Fruit fly (Drosophila melanogaster) whole organism, embryonic: ENCODE results near the gene CG13012.

Experiments
- B-H2 ChIP-seq: fragments of 200-800 bp; sonication (Bioruptor generic); optimal IDR thresholded peaks from 2 replicates; lab custom pipeline; 2018; ENCODE audit warnings: missing biosample characterization, mild to moderate bottlenecking, missing genetic modification characterization
- Blimp-1 ChIP-seq: fragments of 200-800 bp; sonication (Bioruptor generic); optimal IDR thresholded peaks from 3 replicates; lab custom pipeline; 2018; ENCODE audit warnings: missing biosample characterization, missing genetic modification characterization, mild to moderate bottlenecking, moderate library complexity, missing genetic modification reagents
- CG10267 ChIP-seq: fragments of 200-800 bp; sonication (Bioruptor generic); optimal IDR thresholded peaks from 2 replicates; lab custom pipeline; 2018; ENCODE audit warnings: missing biosample characterization, mild to moderate bottlenecking, missing genetic modification characterization, moderate library complexity
- CG11504 ChIP-seq: fragments of 200-800 bp; sonication (Bioruptor generic); optimal IDR thresholded peaks from 3 replicates; lab custom pipeline; 2019; ENCODE audit warnings: missing biosample characterization, mild to moderate bottlenecking, missing genetic modification characterization, moderate library complexity
- CG12104 ChIP-seq: fragments of 200-800 bp; sonication (Bioruptor generic); optimal IDR thresholded peaks from 3 replicates; lab custom pipeline; 2016; ENCODE audit warnings: missing biosample characterization, missing genetic modification characterization
- CG14860 ChIP-seq: fragments of 200-800 bp; sonication (Bioruptor generic); IDR thresholded peaks from 3 replicates; pipeline ENCODE4 v1.3.6; 2022; ENCODE audit warnings: missing biosample characterization, missing genetic modification characterization; ENCODE audit not compliant: partially characterized antibody
- CG15269 ChIP-seq: fragments of 200-800 bp; sonication (Bioruptor generic); optimal IDR thresholded peaks from 2 replicates; lab custom pipeline; 2018; ENCODE audit warnings: missing biosample characterization, mild to moderate bottlenecking, missing genetic modification characterization, moderate library complexity
- CG15696 ChIP-seq: fragments of 200-800 bp; sonication (Bioruptor generic); optimal IDR thresholded peaks from 2 replicates; lab custom pipeline; 2019; ENCODE audit warnings: missing biosample characterization, mild to moderate bottlenecking, missing genetic modification characterization, moderate library complexity
- CG16779 ChIP-seq: fragments of 200-800 bp; sonication (Bioruptor generic); IDR thresholded peaks from 2 replicates; pipeline ENCODE4 v1.3.6; 2022; ENCODE audit warnings: missing biosample characterization, missing genetic modification characterization
- CG18262 ChIP-seq: fragments of 200-800 bp; optimal IDR thresholded peaks from 3 replicates; lab custom pipeline; 2019; ENCODE audit warnings: missing biosample characterization, mild to moderate bottlenecking, missing genetic modification characterization, moderate library complexity
- CG2678 ChIP-seq: fragments of 200-800 bp; sonication (Bioruptor generic); optimal IDR thresholded peaks from 3 replicates; lab custom pipeline; 2019; ENCODE audit warnings: missing biosample characterization, mild to moderate bottlenecking, missing genetic modification characterization, moderate library complexity
- CG6175 ChIP-seq: fragments of 200-800 bp; sonication (Bioruptor generic); IDR thresholded peaks from 3 replicates; pipeline ENCODE4 v1.3.6; 2022; ENCODE audit warnings: missing biosample characterization, missing genetic modification characterization
- CG6689 ChIP-seq: fragments of 200-800 bp; sonication (Bioruptor generic); IDR thresholded peaks from 2 replicates; pipeline ENCODE4 v1.3.6; 2022; ENCODE audit warnings: missing biosample characterization, missing genetic modification characterization
- CG6813 ChIP-seq: fragments of 200-800 bp; sonication (Bioruptor generic); optimal IDR thresholded peaks from 2 replicates; lab custom pipeline; 2017; ENCODE audit warnings: missing biosample characterization, missing genetic modification characterization, mild to moderate bottlenecking, moderate library complexity, missing genetic modification reagents
- CG9727 ChIP-seq: fragments of 200-800 bp; sonication (Bioruptor generic); optimal IDR thresholded peaks from 3 replicates; lab custom pipeline; 2017; ENCODE audit warnings: missing biosample characterization, mild to moderate bottlenecking, missing genetic modification characterization
- Chrac-16 ChIP-seq: fragments of 200-800 bp; sonication (Bioruptor generic); optimal IDR thresholded peaks from 3 replicates; lab custom pipeline; 2016; ENCODE audit warnings: missing biosample characterization, missing genetic modification characterization
- D19B ChIP-seq: fragments of 200-800 bp; sonication (Bioruptor generic); optimal IDR thresholded peaks from 2 replicates; lab custom pipeline; 2017; ENCODE audit warnings: missing biosample characterization, mild to moderate bottlenecking, missing genetic modification characterization
- Dll ChIP-seq: fragments of 200-800 bp; sonication (Bioruptor generic); IDR thresholded peaks from 4 replicates; pipeline ENCODE4 v1.3.6; 2022; ENCODE audit warnings: missing biosample characterization, missing genetic modification characterization; ENCODE audit not compliant: partially characterized antibody
- Eip74EF ChIP-seq, 2 experiments: fragments of 200-800 bp in 1 of 2; fragments of >200 bp in 1 of 2; sonication (Bioruptor generic) in 1 of 2; optimal IDR thresholded peaks; 2 replicates each; lab custom pipeline; 2017 to 2019; ENCODE audit warnings: missing biosample characterization in 2 of 2, missing genetic modification characterization in 2 of 2, mild to moderate bottlenecking in 1 of 2, moderate library complexity in 1 of 2
- Elba2 ChIP-seq: fragments of 200-800 bp; sonication (Bioruptor generic); optimal IDR thresholded peaks from 3 replicates; lab custom pipeline; 2016; ENCODE audit warnings: missing biosample characterization, missing genetic modification characterization
- Gug ChIP-seq: fragments of 200-800 bp; sonication (Bioruptor generic); IDR thresholded peaks from 4 replicates; pipeline ENCODE4 v1.3.6; 2022; ENCODE audit warnings: missing biosample characterization, missing genetic modification characterization
- HLH3B ChIP-seq: fragments of 200-800 bp; sonication (Bioruptor generic); IDR thresholded peaks from 2 replicates; pipeline ENCODE4 v1.3.6; 2022; ENCODE audit warnings: missing biosample characterization, missing genetic modification characterization
- Hand ChIP-seq: fragments of 200-800 bp; sonication (Bioruptor generic); optimal IDR thresholded peaks from 2 replicates; lab custom pipeline; 2017; ENCODE audit warnings: mild to moderate bottlenecking, missing biosample characterization, missing genetic modification reagents, missing genetic modification characterization
- Hr39 ChIP-seq: fragments of >200 bp; optimal IDR thresholded peaks from 2 replicates; lab custom pipeline; 2017
- Hr78 ChIP-seq, 2 experiments: fragments of 200-800 bp in 1 of 2; fragments of >200 bp in 1 of 2; sonication (Bioruptor generic) in 1 of 2; optimal IDR thresholded peaks; 2 replicates each; lab custom pipeline; 2017 to 2019; ENCODE audit warnings: missing biosample characterization in 2 of 2, missing genetic modification characterization in 2 of 2, mild to moderate bottlenecking in 1 of 2, moderate library complexity in 1 of 2
- Med ChIP-seq: fragments of 200-800 bp; sonication (Bioruptor generic); peaks from one replicate; lab custom pipeline; 2016; ENCODE audit warnings: missing biosample characterization, missing genetic modification characterization, mild to moderate bottlenecking, inconsistent platforms, moderate library complexity
- NC2β ChIP-seq: fragments of 200-800 bp; sonication (Bioruptor generic); optimal IDR thresholded peaks from 2 replicates; lab custom pipeline; 2016; ENCODE audit warnings: missing biosample characterization, missing genetic modification characterization
- Neu2 ChIP-seq: fragments of 200-800 bp; sonication (Bioruptor generic); optimal IDR thresholded peaks from 3 replicates; lab custom pipeline; 2016; ENCODE audit warnings: missing biosample characterization, missing genetic modification characterization, borderline replicate concordance
- Ravus ChIP-seq: fragments of 200-800 bp; sonication (Bioruptor generic); IDR thresholded peaks from 2 replicates; pipeline ENCODE4 v1.3.6; 2022; ENCODE audit warnings: missing biosample characterization, missing genetic modification characterization
- Rx ChIP-seq: fragments of 200-800 bp; sonication (Bioruptor generic); IDR thresholded peaks from 2 replicates; pipeline ENCODE4 v1.3.6; 2022; ENCODE audit warnings: missing biosample characterization, missing genetic modification characterization
- Sin3A ChIP-seq: fragments of >200 bp; optimal IDR thresholded peaks from 2 replicates; lab custom pipeline; 2018
- Vsx1 ChIP-seq: fragments of 200-800 bp; sonication (Bioruptor generic); optimal IDR thresholded peaks from 2 replicates; lab custom pipeline; 2017; ENCODE audit warnings: missing biosample characterization, mild to moderate bottlenecking, missing genetic modification characterization, missing genetic modification reagents
- Xrp1 ChIP-seq: fragments of 200-800 bp; sonication (Bioruptor generic); IDR thresholded peaks from 2 replicates; pipeline ENCODE4 v1.3.6; 2022; ENCODE audit warnings: missing biosample characterization, missing genetic modification characterization
- bab2 ChIP-seq: fragments of 200-800 bp; sonication (Bioruptor generic); optimal IDR thresholded peaks from 2 replicates; lab custom pipeline; 2016; ENCODE audit warnings: missing biosample characterization, missing genetic modification characterization
- dimm ChIP-seq: fragments of 200-800 bp; sonication (Bioruptor generic); IDR thresholded peaks from 2 replicates; pipeline ENCODE4 v1.3.6; 2022; ENCODE audit warnings: missing biosample characterization, missing genetic modification characterization
- dysf ChIP-seq: fragments of 200-800 bp; sonication (Bioruptor generic); IDR thresholded peaks from 3 replicates; pipeline ENCODE4 v1.3.6; 2022; ENCODE audit warnings: missing biosample characterization, missing genetic modification characterization
- eyg ChIP-seq: fragments of 200-800 bp; sonication (Bioruptor generic); optimal IDR thresholded peaks from 3 replicates; lab custom pipeline; 2016; ENCODE audit warnings: missing biosample characterization, missing genetic modification characterization
- fd96Cb ChIP-seq: fragments of 200-800 bp; sonication (Bioruptor generic); optimal IDR thresholded peaks from 2 replicates; lab custom pipeline; 2018; ENCODE audit warnings: missing biosample characterization, mild to moderate bottlenecking, missing genetic modification characterization, moderate library complexity
- fu2 ChIP-seq: fragments of 200-800 bp; sonication (Bioruptor generic); optimal IDR thresholded peaks from 2 replicates; lab custom pipeline; 2016; ENCODE audit warnings: missing biosample characterization, missing genetic modification characterization
- ham ChIP-seq: fragments of 200-800 bp; sonication (Bioruptor generic); IDR thresholded peaks from 2 replicates; pipeline ENCODE4 v1.3.6; 2022; ENCODE audit warnings: missing biosample characterization, missing genetic modification characterization
- hkb ChIP-seq, 2 experiments: fragments of 200-800 bp in 1 of 2; fragments of >200 bp in 1 of 2; sonication (Bioruptor generic) in 1 of 2; IDR thresholded peaks in 1 of 2; optimal IDR thresholded peaks in 1 of 2; 2 replicates each; pipeline versions ENCODE4 v1.3.6 to Lab custom; 2017 to 2022; ENCODE audit warnings: missing biosample characterization in 1 of 2, missing genetic modification characterization in 1 of 2
- maf-S ChIP-seq: fragments of 200-800 bp; sonication (Bioruptor generic); optimal IDR thresholded peaks from 2 replicates; lab custom pipeline; 2016; ENCODE audit warnings: missing biosample characterization, missing genetic modification characterization
- odd ChIP-seq: fragments of 200-800 bp; sonication (Bioruptor generic); optimal IDR thresholded peaks from 2 replicates; lab custom pipeline; 2017; ENCODE audit warnings: missing biosample characterization, mild to moderate bottlenecking, missing genetic modification characterization
- onecut ChIP-seq: fragments of 200-800 bp; sonication (Bioruptor generic); IDR thresholded peaks from 2 replicates; pipeline ENCODE4 v1.3.6; 2022; ENCODE audit warnings: missing biosample characterization, missing genetic modification characterization
- pb ChIP-seq: fragments of 200-800 bp; sonication (Bioruptor generic); optimal IDR thresholded peaks from 3 replicates; lab custom pipeline; 2016; ENCODE audit warnings: missing biosample characterization, missing genetic modification characterization
- slbo ChIP-seq: fragments of 200-800 bp; sonication (Bioruptor generic); IDR thresholded peaks from 2 replicates; pipeline ENCODE4 v1.3.6; 2022; ENCODE audit warnings: missing biosample characterization, missing genetic modification characterization
- sob ChIP-seq: fragments of 200-800 bp; sonication (Bioruptor generic); IDR thresholded peaks from 2 replicates; pipeline ENCODE4 v1.3.6; 2022; ENCODE audit warnings: missing biosample characterization, missing genetic modification characterization
- trem ChIP-seq: fragments of 200-800 bp; optimal IDR thresholded peaks from 3 replicates; lab custom pipeline; 2019; ENCODE audit warnings: missing biosample characterization, mild to moderate bottlenecking, missing genetic modification characterization, moderate library complexity

The CG13012 gene

DNA sequence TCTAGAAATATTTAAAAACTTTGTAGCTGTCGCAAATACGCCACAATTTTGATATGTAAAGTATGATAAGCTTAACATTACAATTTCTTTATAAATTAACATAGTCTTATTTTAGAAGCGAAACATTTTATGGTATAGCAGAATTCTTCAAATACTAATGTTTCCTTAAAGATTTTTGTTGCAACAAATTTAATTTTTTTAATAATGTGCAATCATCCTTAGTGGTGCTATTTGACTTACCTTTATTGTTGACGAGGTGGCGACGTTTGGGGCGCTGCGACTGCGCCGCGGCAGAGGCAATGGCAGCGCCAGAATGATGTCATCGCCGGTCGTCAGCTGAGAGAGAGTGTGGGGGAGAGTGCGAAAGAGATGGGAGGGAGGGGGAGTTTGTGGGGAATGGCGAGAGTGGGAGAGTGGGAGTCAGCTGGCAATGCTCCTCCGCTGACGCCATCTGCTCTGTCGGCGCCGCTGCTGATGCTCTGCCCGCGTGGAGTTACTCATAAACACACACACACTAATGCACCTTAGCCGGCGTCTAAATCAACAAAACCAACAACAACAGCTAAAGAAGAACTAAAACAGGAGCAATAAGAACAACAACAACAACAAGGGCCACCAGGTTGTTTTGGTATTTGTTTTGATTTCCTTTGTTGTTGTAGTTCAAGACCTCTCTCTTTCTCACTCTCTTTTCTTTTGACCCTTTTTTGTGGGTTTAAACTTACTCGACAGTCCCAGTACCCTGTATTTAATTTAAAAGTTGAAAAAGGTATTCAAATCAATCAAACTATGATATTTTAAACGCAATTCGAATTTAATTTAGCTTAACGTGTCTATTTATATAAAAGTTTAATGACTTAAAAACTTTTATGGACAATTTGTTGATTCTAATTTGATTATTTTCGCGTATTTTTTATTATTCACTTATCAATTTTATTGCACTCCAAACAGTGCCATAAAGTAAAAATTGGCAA, 46.9 kb upstream of the CG13012 start (continued):
- peak; percentile 78 for TF ChIP-seq CG9727 (GFP tag; lab: Kevin White, UChicago)
- TF ChIP-seq Med (GFP tag; lab: Kevin White, UChicago) = peak; percentile 77
- peak; percentile 74 for TF ChIP-seq Xrp1 (GFP tag; lab: Robert Waterston, UW)
- TF ChIP-seq Gug (GFP tag; lab: Robert Waterston, UW) = peak; percentile 12; the same call in 1 of the 4 replicates
- peak; percentile 54 for TF ChIP-seq HLH3B (GFP tag; lab: Robert Waterston, UW)
- TF ChIP-seq CG16779 (GFP tag; lab: Robert Waterston, UW) = no peak
- TF ChIP-seq dysf (GFP tag; lab: Robert Waterston, UW) = peak; percentile 81
- peak; percentile 51 for TF ChIP-seq Vsx1 (GFP tag; lab: Kevin White, UChicago)
- no peak for TF ChIP-seq eyg (GFP tag; lab: Kevin White, UChicago)
- TF ChIP-seq CG14860 = no peak
- peak; percentile 76 for TF ChIP-seq CG2678 (tag; lab: Kevin White, UChicago)
- no peak for TF ChIP-seq Hr39 (lab: Kevin White, UChicago)
- peak; percentile 51; the same call in 1 of the 2 replicates for TF ChIP-seq Rx (GFP tag; lab: Robert Waterston, UW)
- peak; percentile 70 for TF ChIP-seq onecut (GFP tag; lab: Robert Waterston, UW)
- peak in 1 of 2 experiments; percentile 49 for TF ChIP-seq Eip74EF (GFP tag; optimal IDR thresholded peaks at IDR 0.05; lab: Kevin White, UChicago)
- peak; percentile 86 for TF ChIP-seq CG11504 (tag; lab: Kevin White, UChicago)
- peak; percentile 84 for TF ChIP-seq CG15269
- peak; percentile 20 for TF ChIP-seq CG6813
- TF ChIP-seq fd96Cb (tag; lab: Kevin White, UChicago) = peak; percentile 61
- TF ChIP-seq CG15696 (tag; lab: Kevin White, UChicago) = no peak
- peak; percentile 52 for TF ChIP-seq Blimp-1 (GFP tag; lab: Kevin White, UChicago)
- peak; percentile 73 for TF ChIP-seq slbo (GFP tag; lab: Robert Waterston, UW)
- peak; percentile 37 for TF ChIP-seq CG12104 (GFP tag; lab: Kevin White, UChicago)
- TF ChIP-seq CG6175 (GFP tag; lab: Robert Waterston, UW) = no peak
- TF ChIP-seq Hand = peak; percentile 56
- TF ChIP-seq bab2 (GFP tag; lab: Kevin White, UChicago) = no peak
- TF ChIP-seq hkb (optimal IDR thresholded peaks at IDR 0.05; lab: Kevin White, UChicago) = no peak
- peak; percentile 83 for TF ChIP-seq hkb (GFP tag; IDR thresholded peaks at IDR 0.05; lab: Robert Waterston, UW)
- TF ChIP-seq CG6689 = peak; percentile 76
- peak; percentile 49 for TF ChIP-seq Chrac-16 (GFP tag; lab: Kevin White, UChicago)
- TF ChIP-seq maf-S (GFP tag; lab: Kevin White, UChicago) = peak; percentile 46
- TF ChIP-seq ham (GFP tag; lab: Robert Waterston, UW) = no peak
- TF ChIP-seq Elba2 = no peak
- TF ChIP-seq pb (GFP tag; lab: Kevin White, UChicago) = no peak
- TF ChIP-seq trem (tag; lab: Kevin White, UChicago) = peak; percentile 13
- TF ChIP-seq Neu2 = no peak
- TF ChIP-seq fu2 (GFP tag; lab: Kevin White, UChicago) = peak; percentile 3
- TF ChIP-seq D19B (GFP tag; lab: Kevin White, UChicago) = peak; percentile 72
- TF ChIP-seq Ravus = peak; percentile 15; the same call in 1 of the 2 replicates
- TF ChIP-seq B-H2 (GFP tag; lab: Kevin White, UChicago) = no peak
- peak; percentile 73 for TF ChIP-seq CG18262 (tag; lab: Kevin White, UChicago)
- no peak for TF ChIP-seq Sin3A (lab: Kevin White, UChicago)
- TF ChIP-seq NC2β (GFP tag; lab: Kevin White, UChicago) = peak; percentile 21
- 0 out of 2 replicates have a peak, but pooled peaks have one; percentile 22 for TF ChIP-seq dimm (GFP tag; lab: Robert Waterston, UW)
- peak in 1 of 2 experiments; percentile 49 for TF ChIP-seq Hr78 (GFP tag; optimal IDR thresholded peaks at IDR 0.05; lab: Kevin White, UChicago)
- TF ChIP-seq odd = peak; percentile 44
- no peak for TF ChIP-seq Dll (GFP tag; lab: Robert Waterston, UW)
- peak; percentile 56; the same call in 1 of the 2 replicates for TF ChIP-seq sob (GFP tag; lab: Robert Waterston, UW)
- peak; percentile 43 for TF ChIP-seq CG10267 (tag; lab: Kevin White, UChicago)
